Worm (Caenorhabditis elegans) whole organism, late embryonic: ENCODE data around the gene mab-10.

Experiments used
- C38D4.7 ChIP-seq: fragments of 200-800 bp; sonication (Bioruptor generic); optimal IDR thresholded peaks from 2 replicates; lab custom pipeline; 2018; ENCODE audit warnings: mild to moderate bottlenecking, missing genetic modification characterization, moderate library complexity, missing compliant biosample characterization
- F13H6.1 ChIP-seq: sonication (generic microtip); optimal IDR thresholded peaks from 2 replicates; lab custom pipeline; 2016; ENCODE audit warnings: missing genetic modification characterization, missing compliant biosample characterization
- ama-1 ChIP-seq: fragments of 150-350 bp; optimal IDR thresholded peaks from 2 replicates; lab custom pipeline; 2014
- ceh-18 ChIP-seq: sonication (generic microtip); optimal IDR thresholded peaks from 2 replicates; lab custom pipeline; 2016; ENCODE audit warnings: missing genetic modification characterization, missing compliant biosample characterization
- lim-6 ChIP-seq: sonication (generic microtip); optimal IDR thresholded peaks from 2 replicates; lab custom pipeline; 2016; ENCODE audit warnings: missing genetic modification characterization, missing compliant biosample characterization
- lin-11 ChIP-seq: fragments of 200-800 bp; sonication (Bioruptor generic); optimal IDR thresholded peaks from 2 replicates; lab custom pipeline; 2018; ENCODE audit warnings: mild to moderate bottlenecking, missing genetic modification characterization, missing compliant biosample characterization
- unc-3 ChIP-seq, 2 experiments: fragments of 200-800 bp in 1 of 2; sonication (Bioruptor generic) in 1 of 2; sonication (generic microtip) in 1 of 2; conservative IDR thresholded peaks in 1 of 2; optimal IDR thresholded peaks in 1 of 2; 2 replicates each; pipeline versions ENCODE4 v1.3.6 to Lab custom; 2016 to 2022; ENCODE audit warnings: missing compliant biosample characterization in 2 of 2, missing genetic modification characterization in 2 of 2, missing genetic modification reagents in 1 of 2
- unc-42 ChIP-seq: sonication (generic microtip); optimal IDR thresholded peaks from 2 replicates; lab custom pipeline; 2016; ENCODE audit warnings: missing genotype, missing genetic modification characterization, missing compliant biosample characterization

DNA sequence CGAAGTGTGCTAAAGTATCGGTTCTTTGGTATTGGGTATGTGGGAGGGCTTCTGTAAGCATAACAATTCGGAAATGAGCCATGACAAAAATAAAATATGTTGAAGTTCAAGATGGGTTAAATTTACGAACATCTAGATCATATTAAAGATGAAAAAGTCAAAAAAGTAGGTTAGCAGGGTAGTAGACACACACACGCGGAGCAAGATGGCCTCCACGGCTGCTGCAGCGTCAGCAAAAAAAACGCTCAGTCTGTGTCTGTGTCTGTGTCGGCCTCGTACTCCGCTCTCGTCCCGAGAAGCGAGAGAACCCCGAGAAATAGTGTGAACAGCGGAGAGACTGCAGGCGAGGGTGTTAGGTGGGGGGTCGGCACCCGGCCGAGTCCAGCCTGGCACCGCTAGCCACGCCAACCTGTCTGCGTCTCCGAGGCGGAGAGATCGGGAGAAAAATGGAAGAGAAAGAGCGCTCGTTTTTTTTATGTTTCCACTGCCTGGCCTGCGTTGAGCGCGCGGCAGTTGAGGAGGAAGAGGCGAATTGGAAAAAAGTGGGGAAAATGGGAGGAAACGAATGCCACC is 25.3 kb upstream of the mab-10 start, which contains the start of gene myrf-1:
- TF ChIP-seq unc-3 (GFP tag; conservative IDR thresholded peaks at IDR 0.05; lab: Robert Waterston, UW) (no peak), unc-3 (tag; optimal IDR thresholded peaks at IDR 0.05; lab: Kevin White, UChicago) (no peak), F13H6.1 (tag; lab: Kevin White, UChicago) (peak; percentile 77), ama-1 (no peak), lin-11 (tag; lab: Kevin White, UChicago) (peak; percentile 28), C38D4.7 (GFP tag; lab: Kevin White, UChicago) (no peak), lim-6 (tag; lab: Kevin White, UChicago) (no peak), unc-42 (peak; percentile 70), ceh-18 (peak; percentile 89)
